Worm (Caenorhabditis elegans) whole organism, L4/young adult: ENCODE measurements around the gene F42D1.4.
A peak's percentile ranks its signal among the peaks of the same experiment; 100 is the strongest.

Experiments used
- W03F9.2 ChIP-seq: fragments of 150-350 bp; optimal IDR thresholded peaks from 2 replicates; lab custom pipeline; 2014; ENCODE audit warnings: missing biosample characterization, missing genetic modification characterization
- dao-5 ChIP-seq: sonication (generic microtip); optimal IDR thresholded peaks from 2 replicates; lab custom pipeline; 2016; ENCODE audit warnings: missing genotype, missing genetic modification characterization, moderate library complexity, missing compliant biosample characterization
- him-1 ChIP-seq: sonication (generic microtip); optimal IDR thresholded peaks from 2 replicates; lab custom pipeline; 2016; ENCODE audit warnings: missing genotype, missing genetic modification reagents, missing genetic modification characterization, missing compliant biosample characterization

Gene F42D1.4

ce11 chrX:14783434-14784142 lies 23.4 kb upstream of the F42D1.4 start:
- TF ChIP-seq W03F9.2 (tag; lab: Kevin White, UChicago) (peak; percentile 32), dao-5 (tag; lab: Kevin White, UChicago) (no peak), him-1 (no peak)

ce11 chrX:14786821-14787556 lies 20.0 kb upstream of the F42D1.4 start:
- TF ChIP-seq dao-5 (tag; lab: Kevin White, UChicago) (no peak), him-1 (no peak), W03F9.2 (tag; lab: Kevin White, UChicago) (no peak)

DNA sequence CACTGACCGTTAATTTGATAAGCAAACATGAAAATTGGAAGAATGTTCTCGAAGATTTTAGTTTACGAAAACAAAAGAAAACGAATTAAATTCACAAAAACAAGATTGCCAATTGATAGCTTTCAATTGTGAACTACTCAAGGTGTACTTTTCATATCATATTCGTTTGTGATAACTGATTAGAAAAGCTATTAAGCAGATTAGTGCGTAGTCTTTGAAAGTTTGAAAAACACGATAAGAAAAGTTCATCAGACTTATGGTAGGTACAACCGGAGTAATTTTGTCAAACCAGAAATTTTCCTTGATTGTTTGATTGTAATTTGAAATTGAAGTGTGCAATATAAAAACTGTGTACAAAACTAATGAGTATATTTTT lies 19.5 kb upstream of the F42D1.4 start:
- TF ChIP-seq him-1 (no peak), dao-5 (tag; lab: Kevin White, UChicago) (no peak), W03F9.2 (tag; lab: Kevin White, UChicago) (no peak)

DNA sequence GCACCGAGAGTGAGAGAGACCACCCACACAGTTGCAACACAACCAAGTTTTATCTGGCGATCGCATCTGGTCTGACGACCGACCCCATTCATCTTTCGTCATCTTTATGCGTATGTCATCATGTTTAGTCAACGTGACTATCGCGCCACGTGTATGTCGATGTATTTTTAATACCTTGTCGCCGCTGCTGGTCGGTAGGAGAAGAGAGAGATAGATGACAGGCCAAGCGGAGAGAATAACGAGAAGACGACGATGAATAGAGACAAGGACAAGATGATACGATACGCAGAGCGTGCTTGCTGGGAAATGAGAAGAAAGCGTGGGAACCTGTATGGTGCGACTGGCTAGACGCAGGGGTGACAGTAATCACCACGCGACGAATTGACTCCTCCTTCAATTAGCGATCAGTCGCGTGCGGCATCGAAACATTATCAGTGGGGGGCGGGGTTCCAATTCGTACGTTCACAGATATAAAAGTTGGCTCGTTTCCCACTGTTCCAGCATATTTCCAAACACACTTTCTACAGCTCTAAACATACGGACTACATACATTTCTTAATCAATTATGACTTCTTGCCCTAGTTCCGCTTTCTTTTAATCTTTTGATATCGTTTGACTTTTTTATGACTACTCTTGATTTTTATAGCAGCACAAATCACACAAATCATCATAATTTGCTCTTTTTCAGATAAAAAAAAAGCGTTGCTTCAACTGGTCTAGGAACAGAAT lies 16.6 kb upstream of the F42D1.4 start, which contains the start of gene tatn-1:
tatn-1 (plus strand) TSS at position 689 of the 729 bp plus-strand sequence.
- no peak for TF ChIP-seq him-1
- peak; percentile 38 for TF ChIP-seq dao-5 (tag; lab: Kevin White, UChicago)
- peak; percentile 4 for TF ChIP-seq W03F9.2 (tag; lab: Kevin White, UChicago)

ce11 chrX:14791195-14791739 lies 15.8 kb upstream of the F42D1.4 start:
- TF ChIP-seq dao-5 (tag; lab: Kevin White, UChicago) (no peak), him-1 (no peak), W03F9.2 (tag; lab: Kevin White, UChicago) (no peak)

- TF ChIP-seq W03F9.2 (tag; lab: Kevin White, UChicago) (no peak), him-1 (no peak), dao-5 (tag; lab: Kevin White, UChicago) (no peak)
Observed at ce11 chrX:14792315-14793197, 14.5 kb upstream of the F42D1.4 start.

ce11 chrX:14793198-14793747 lies 13.8 kb upstream of the F42D1.4 start, which contains the start of gene sprr-2:
sprr-2 (plus strand) TSS chrX:14793445.
- no peak for TF ChIP-seq W03F9.2 (tag; lab: Kevin White, UChicago)
- TF ChIP-seq dao-5 (tag; lab: Kevin White, UChicago): no peak
- no peak for TF ChIP-seq him-1

ce11 chrX:14794170-14794569 lies 12.9 kb upstream of the F42D1.4 start:
- TF ChIP-seq dao-5 (tag; lab: Kevin White, UChicago): no peak
- no peak for TF ChIP-seq W03F9.2 (tag; lab: Kevin White, UChicago)
- TF ChIP-seq him-1: no peak

ce11 chrX:14797405-14797804 lies 9.6 kb upstream of the F42D1.4 start:
- TF ChIP-seq W03F9.2 (tag; lab: Kevin White, UChicago) (no peak), him-1 (no peak), dao-5 (tag; lab: Kevin White, UChicago) (no peak)

DNA sequence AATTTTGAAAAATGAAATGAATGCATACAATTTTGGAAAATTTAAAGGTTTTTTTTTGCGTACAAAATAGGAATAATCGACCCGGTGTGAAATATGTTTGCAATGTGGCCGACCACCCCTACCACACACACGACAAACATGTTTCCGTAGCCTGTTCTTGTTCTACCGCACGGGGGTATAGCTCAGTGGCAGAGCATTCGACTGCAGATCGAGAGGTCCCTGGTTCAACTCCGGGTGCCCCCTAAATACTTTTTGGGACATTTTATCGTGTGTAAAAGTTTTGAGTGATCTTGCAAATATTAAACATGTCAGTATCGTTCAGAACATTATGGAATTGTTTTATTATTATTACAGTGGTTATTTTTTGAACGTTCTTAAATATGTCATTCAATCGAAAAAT lies 2.3 kb upstream of the F42D1.4 start:
- TF ChIP-seq dao-5 (tag; lab: Kevin White, UChicago): no peak
- no peak for TF ChIP-seq W03F9.2 (tag; lab: Kevin White, UChicago)
- no peak for TF ChIP-seq him-1

DNA sequence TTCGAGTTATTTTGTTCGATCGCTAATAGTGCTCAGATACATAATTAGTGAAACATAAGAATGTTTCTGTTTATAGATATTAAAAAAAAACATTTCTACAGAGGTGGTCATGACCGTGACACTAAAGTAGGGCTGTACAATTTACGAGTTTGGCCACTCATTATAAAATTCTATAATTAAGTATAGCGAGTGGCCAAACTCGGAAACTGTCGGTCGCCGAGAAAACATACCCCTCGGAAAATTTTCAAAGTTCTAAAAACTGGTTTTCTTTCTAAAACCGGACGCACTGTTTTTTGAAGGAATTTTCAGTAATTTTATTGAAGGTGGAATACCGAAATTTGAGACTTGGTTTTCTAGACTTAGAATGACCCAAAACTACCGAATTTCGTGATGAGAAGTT lies 1.3 kb upstream of the F42D1.4 start:
- TF ChIP-seq W03F9.2 (tag; lab: Kevin White, UChicago) (no peak), dao-5 (tag; lab: Kevin White, UChicago) (no peak), him-1 (no peak)

ce11 chrX:14808796-14809195 lies 1.8 kb downstream of the F42D1.4 start:
- no peak for TF ChIP-seq him-1
- TF ChIP-seq W03F9.2 (tag; lab: Kevin White, UChicago): no peak
- no peak for TF ChIP-seq dao-5 (tag; lab: Kevin White, UChicago)
